Fruit fly (Drosophila melanogaster): ENCODE results near the gene CG42846.

The CG42846 gene

DNA sequence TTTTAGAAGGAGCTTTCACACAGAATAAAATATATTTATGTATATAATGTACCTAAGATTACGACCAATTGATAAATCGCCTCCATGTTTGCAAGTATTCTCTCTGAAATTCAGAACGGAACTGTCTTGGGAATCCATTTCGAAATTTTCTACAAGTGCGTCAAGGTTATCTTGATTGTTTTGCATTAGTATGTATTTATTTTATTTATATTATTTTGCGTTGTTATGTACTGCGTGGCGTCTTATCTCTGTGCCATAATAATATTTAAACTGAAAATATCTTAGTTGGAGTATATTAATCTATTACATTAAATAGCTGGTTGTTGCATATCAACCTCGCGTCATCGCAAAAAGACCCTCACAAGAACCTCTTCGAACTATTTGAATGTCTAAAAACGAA is at the start of gene CG42846:
Gene CG42846, minus strand, starts transcription at position 101 of the 400 bp plus-strand sequence.
- TF ChIP-seq pan (optimal IDR thresholded peaks at IDR 0.05): no peak
- TF ChIP-seq EcR (GFP tag; optimal IDR thresholded peaks at IDR 0.05): no peak
- TF ChIP-seq usp (GFP tag; optimal IDR thresholded peaks at IDR 0.05): no peak
- TF ChIP-seq CG8478 (optimal IDR thresholded peaks at IDR 0.05): no peak
- TF ChIP-seq psq (optimal IDR thresholded peaks at IDR 0.05): no peak
- no peak for TF ChIP-seq Dll (optimal IDR thresholded peaks at IDR 0.05)

DNA sequence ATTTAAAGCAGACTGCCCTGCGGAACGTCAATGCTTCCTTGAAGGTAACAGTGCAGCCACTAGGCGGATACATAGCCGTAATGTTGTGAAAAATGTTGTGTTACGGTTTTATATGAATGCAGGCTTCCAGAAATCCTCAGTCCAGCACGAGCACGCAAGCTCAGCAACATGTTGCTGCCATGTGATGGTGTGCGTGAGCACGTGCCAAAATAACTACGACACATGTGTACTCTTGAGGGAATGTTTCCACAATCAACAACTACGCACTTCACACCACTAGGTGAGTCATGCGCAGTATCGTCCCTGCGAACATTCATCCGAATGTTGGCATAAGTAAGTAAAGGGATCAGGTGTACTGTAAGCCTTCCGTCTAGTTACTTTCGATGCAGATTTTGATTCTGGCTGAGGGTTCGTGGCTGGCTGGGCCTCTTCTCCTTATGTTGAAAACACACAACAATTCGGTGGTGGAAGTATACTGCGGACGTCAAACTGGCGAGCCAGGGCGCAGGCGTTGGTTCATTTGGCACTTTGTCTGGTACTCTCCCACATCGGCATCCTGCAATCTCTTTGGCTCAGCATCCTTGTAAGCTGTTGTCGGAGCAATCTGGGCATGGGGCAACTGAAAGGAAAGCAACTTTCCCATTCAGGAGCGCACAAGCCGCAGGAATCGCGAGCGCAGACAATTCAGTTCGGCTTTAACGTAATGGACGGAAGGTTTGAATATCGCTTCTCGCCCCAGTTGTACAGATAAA is 45.5 kb upstream of the CG42846 start, which contains the start of gene RhoGEF3:
Gene RhoGEF3, plus strand, starts transcription at position 702 of the 752 bp plus-strand sequence.
- TF ChIP-seq CG8478 (optimal IDR thresholded peaks at IDR 0.05) (no peak), psq (optimal IDR thresholded peaks at IDR 0.05) (no peak), usp (GFP tag; optimal IDR thresholded peaks at IDR 0.05) (no peak), pan (optimal IDR thresholded peaks at IDR 0.05) (no peak), EcR (GFP tag; optimal IDR thresholded peaks at IDR 0.05) (no peak), Dll (optimal IDR thresholded peaks at IDR 0.05) (no peak)

DNA sequence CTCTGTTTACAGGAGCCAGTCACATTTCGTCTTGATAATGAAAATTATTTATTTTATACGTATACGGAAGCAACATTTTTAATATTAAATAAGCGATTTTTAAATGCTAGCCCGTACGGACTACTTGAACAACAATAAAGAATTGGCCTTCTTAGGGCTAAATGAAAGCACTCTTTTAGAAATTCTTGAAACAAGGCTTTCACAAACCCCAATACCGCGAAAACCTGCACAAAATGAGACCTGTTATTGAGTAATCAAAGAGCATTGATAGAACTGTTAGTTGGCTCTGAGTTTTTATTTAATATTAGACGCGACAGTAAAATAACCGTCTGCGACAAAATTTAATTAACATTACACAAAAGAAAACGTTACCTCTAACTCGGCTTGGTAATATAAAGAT is 43.5 kb upstream of the CG42846 start, which contains the start of gene ttm2:
Gene ttm2, plus strand, starts transcription at position 301 of the 400 bp plus-strand sequence.
- TF ChIP-seq CG8478 (optimal IDR thresholded peaks at IDR 0.05) (no peak), usp (GFP tag; optimal IDR thresholded peaks at IDR 0.05) (no peak), psq (optimal IDR thresholded peaks at IDR 0.05) (no peak), EcR (GFP tag; optimal IDR thresholded peaks at IDR 0.05) (no peak), pan (optimal IDR thresholded peaks at IDR 0.05) (no peak), Dll (optimal IDR thresholded peaks at IDR 0.05) (no peak)

DNA sequence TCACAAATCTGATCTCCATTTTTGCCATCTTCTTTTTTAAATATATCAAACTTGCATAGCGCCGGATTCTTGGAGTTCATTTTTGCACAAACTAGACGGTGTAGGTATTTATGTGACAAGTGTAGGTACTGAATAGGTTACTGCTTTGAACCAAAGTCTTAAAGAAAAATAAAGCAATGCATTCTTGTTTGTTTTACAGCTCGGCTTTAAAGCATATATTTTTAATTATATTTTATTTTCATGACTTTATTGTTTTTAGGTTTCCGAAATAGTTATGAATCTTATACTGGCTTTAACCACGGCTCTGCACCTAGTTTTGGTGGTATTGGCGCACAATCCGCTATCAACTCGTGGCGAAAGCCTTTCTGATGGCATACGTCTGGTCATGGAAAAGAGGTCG is 41.9 kb upstream of the CG42846 start, which contains the start of gene CG32845:
Gene CG32845, minus strand, starts transcription at position 101 of the 400 bp plus-strand sequence.
- no peak for TF ChIP-seq EcR (GFP tag; optimal IDR thresholded peaks at IDR 0.05)
- TF ChIP-seq psq (optimal IDR thresholded peaks at IDR 0.05): no peak
- TF ChIP-seq Dll (optimal IDR thresholded peaks at IDR 0.05): no peak
- no peak for TF ChIP-seq pan (optimal IDR thresholded peaks at IDR 0.05)
- TF ChIP-seq usp (GFP tag; optimal IDR thresholded peaks at IDR 0.05): no peak
- no peak for TF ChIP-seq CG8478 (optimal IDR thresholded peaks at IDR 0.05)

DNA sequence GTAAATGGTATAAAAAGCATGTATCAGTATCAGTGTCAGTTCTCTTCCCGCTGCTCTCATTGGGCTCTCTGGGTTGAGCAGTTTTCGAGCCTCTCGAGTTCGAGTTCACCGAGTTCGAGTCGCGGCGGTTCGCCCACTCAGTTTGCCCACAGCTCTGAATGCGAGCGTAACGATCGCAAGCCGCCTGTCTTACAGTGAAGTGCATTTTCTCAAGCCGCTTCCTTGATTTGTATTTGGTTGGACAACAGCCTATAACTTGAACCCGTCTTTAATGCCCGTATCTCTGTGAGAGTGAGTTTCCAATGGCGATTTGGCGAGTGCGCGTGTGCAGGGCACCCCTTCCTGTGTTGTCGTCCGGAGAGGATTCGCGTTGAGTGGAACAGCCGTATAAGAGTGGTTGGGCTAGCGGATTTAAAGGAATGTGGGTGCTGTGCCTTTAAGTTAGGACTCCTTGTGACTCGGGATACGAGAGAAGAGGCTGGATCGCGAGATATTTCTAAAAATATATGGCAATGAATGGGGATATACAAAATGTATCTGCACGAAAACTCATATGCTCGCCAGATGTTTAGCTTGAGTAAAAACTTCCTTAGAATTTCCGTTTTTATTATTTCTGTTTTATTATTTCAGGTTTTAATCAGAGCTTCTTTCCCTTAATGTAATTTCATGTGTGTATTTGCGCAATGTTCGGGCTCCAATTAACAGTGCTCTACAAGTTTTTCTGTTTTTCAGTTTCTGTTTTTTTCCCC is 40.3 kb upstream of the CG42846 start:
- no peak for TF ChIP-seq usp (GFP tag; optimal IDR thresholded peaks at IDR 0.05)
- peak in 1 of 2 experiments; percentile 41 for TF ChIP-seq EcR (GFP tag; optimal IDR thresholded peaks at IDR 0.05)

DNA sequence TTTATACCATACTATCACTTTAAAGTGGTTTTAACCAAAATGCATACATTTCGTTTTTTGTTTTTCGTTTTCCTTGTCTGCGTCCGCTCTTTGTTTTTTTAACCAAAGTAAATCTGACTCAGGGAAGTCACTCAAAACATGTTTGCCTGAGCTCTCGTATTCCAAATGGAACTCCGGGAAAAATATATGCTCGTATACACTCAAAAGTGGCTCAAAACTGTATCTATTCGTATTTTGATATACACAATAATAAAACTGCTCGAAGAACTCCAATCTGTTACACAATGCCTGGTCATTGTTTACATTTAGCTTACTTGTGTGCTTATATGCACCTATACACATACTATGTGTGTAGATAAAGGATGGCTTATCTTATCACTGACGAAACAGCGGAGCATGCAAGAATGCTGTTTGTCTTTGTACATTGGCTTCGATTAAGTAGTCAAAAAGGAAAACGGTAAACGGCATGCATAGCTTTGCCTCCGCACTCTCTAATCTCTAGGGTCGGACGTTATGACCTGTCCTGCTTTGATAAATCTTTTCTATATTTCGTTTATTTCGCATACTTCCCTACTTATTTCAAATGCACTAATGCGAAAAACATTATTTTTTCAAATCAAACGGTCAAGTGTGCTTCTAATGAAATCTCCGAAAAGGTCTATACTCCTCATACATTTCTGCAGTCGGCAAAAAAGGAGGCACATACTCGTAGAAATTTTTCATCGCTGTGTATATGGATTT is 39.5 kb upstream of the CG42846 start, which contains the start of gene miple2:
Gene miple2, plus strand, starts transcription at position 441 of the 741 bp plus-strand sequence.
- TF ChIP-seq psq (optimal IDR thresholded peaks at IDR 0.05): no peak
- no peak for TF ChIP-seq pan (optimal IDR thresholded peaks at IDR 0.05)
- TF ChIP-seq usp (GFP tag; optimal IDR thresholded peaks at IDR 0.05): no peak
- no peak for TF ChIP-seq Dll (optimal IDR thresholded peaks at IDR 0.05)
- TF ChIP-seq EcR (GFP tag; optimal IDR thresholded peaks at IDR 0.05): no peak
- TF ChIP-seq CG8478 (optimal IDR thresholded peaks at IDR 0.05): no peak

DNA sequence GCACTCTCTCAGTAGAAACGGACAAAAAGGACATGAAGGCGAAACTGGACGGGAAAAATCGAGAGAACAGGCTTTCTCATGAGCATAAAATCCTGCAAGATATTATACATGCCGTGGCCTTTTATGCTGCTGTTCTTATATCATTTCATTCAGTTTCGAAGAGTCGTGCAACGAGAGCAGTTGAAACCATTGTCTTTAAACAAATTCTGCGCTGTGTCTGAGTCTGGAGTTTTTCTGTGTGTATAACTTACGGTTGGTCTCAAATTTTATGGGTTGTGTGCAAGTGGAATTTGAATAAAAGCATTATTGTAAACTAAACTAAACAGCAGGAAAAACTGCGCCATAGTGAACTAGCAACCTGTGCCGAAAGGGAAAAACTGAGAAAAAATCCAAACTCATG is 36.2 kb upstream of the CG42846 start:
- no peak for TF ChIP-seq Dll (optimal IDR thresholded peaks at IDR 0.05)
- no peak for TF ChIP-seq usp (GFP tag; optimal IDR thresholded peaks at IDR 0.05)
- TF ChIP-seq EcR (GFP tag; optimal IDR thresholded peaks at IDR 0.05): no peak
- no peak for TF ChIP-seq psq (optimal IDR thresholded peaks at IDR 0.05)
- TF ChIP-seq pan (optimal IDR thresholded peaks at IDR 0.05): no peak
- no peak for TF ChIP-seq CG8478 (optimal IDR thresholded peaks at IDR 0.05)

DNA sequence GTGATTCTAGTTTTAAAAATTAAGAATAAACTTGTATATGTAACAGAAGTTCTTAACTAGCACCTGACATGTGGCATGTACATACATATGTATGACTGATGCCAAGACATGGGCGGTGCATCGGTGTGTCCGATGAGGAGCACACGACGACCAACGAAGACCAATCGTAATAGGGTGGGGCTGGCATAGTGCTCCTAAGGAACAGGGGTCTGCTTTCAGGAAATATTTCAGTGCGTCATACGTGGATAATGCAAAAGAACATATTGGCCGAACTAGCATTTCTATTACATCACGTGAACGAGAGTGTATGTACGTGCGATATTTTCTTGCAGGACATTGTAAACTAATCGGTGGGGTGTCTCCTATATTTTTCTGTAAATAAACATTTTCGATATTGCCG is 35.7 kb upstream of the CG42846 start, which contains the start of gene miple1:
Gene miple1, plus strand, starts transcription at position 217 of the 400 bp plus-strand sequence.
- TF ChIP-seq pan (optimal IDR thresholded peaks at IDR 0.05) (no peak), usp (GFP tag; optimal IDR thresholded peaks at IDR 0.05) (no peak), Dll (optimal IDR thresholded peaks at IDR 0.05) (no peak), psq (optimal IDR thresholded peaks at IDR 0.05) (no peak), EcR (GFP tag; optimal IDR thresholded peaks at IDR 0.05) (no peak), CG8478 (optimal IDR thresholded peaks at IDR 0.05) (no peak)

DNA sequence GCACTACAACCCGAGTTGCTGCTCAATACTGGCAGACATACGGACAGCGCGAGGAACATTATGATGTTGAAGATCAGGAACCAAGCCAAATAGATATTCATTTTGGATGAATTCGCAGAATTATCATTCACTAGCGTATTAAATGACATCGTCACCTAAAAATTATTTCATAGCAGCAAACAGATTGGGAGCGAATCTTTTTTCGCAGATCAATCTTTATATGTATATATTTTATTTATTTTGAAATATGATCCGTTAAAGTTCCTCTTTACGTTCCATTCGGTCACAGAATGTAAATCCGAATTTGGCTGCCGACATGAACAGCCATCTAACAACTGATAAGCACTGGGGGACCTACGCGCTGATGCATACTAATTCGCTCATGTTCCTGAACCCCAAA is 34.4 kb upstream of the CG42846 start, which contains the start of gene CG34263:
Gene CG34263, minus strand, starts transcription at position 101 of the 400 bp plus-strand sequence.
- TF ChIP-seq psq (optimal IDR thresholded peaks at IDR 0.05) (no peak), pan (optimal IDR thresholded peaks at IDR 0.05) (no peak), Dll (optimal IDR thresholded peaks at IDR 0.05) (no peak), EcR (GFP tag; optimal IDR thresholded peaks at IDR 0.05) (no peak), usp (GFP tag; optimal IDR thresholded peaks at IDR 0.05) (no peak)

DNA sequence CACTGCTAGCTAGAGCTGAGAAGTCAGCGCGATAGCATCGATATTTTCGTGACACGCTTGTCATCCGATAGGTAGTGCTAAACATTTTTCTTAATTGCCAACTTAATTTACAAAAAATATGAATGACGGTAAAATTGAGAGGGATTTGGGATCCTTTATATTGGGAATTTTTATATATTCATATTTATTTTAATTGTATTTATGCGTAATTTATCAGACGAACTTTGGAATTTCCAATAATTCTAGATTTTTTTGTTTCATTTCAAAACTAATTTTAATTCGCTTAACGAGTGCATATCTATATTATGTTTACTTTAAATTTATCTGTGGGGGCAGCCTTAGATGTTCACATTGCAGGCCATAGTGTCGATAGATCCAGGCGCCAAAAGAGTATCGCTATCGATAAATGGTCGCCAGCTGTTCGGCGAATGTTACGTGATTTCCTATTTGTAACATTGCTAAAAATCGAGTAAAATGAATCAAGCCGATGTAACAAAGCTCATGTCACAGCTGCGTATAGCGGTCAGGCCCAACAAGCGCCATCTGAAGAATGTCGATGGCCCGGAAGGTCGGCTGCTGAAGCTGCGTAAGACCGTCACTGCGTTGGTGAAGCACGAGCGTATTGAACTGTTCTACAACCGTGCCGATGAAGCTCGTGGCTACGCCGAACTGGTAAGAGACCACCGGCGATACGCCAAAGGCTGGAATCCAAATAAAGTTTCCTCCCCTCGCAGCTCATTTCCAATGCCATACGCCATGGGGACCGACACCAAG is 33.2 kb upstream of the CG42846 start, which contains the start of the genes Tudor-SN and mRpL17:
Gene Tudor-SN, minus strand, starts transcription at position 3 of the 774 bp plus-strand sequence.
Gene mRpL17, plus strand, starts transcription at position 402 of the 774 bp plus-strand sequence.
- no peak for TF ChIP-seq psq (optimal IDR thresholded peaks at IDR 0.05)
- TF ChIP-seq usp (GFP tag; optimal IDR thresholded peaks at IDR 0.05): no peak

Measured in whole organism.